Worm (Caenorhabditis elegans) whole organism, midembryonic: ENCODE results near the gene ulp-4.

Experiments
- T22C8.4 ChIP-seq: fragments of 200-800 bp; sonication (Bioruptor generic); IDR thresholded peaks from 2 replicates; pipeline ENCODE4 v1.3.6; 2022; ENCODE audit warnings: missing genetic modification characterization, missing compliant biosample characterization
- cog-1 ChIP-seq: sonication (generic microtip); optimal IDR thresholded peaks from 2 replicates; lab custom pipeline; 2016; ENCODE audit warnings: missing genetic modification characterization, missing compliant biosample characterization
- flt-1 ChIP-seq: fragments of 200-800 bp; sonication (Bioruptor generic); IDR thresholded peaks from 2 replicates; pipeline ENCODE4 v1.3.6; 2022; ENCODE audit warnings: missing genetic modification characterization, missing compliant biosample characterization
- klf-2 ChIP-seq: fragments of 200-800 bp; sonication (Bioruptor generic); conservative IDR thresholded peaks from 2 replicates; pipeline ENCODE4 v1.3.6; 2022; ENCODE audit warnings: missing genetic modification reagents, missing genetic modification characterization, missing compliant biosample characterization
- med-1 ChIP-seq: sonication (generic microtip); optimal IDR thresholded peaks from 2 replicates; lab custom pipeline; 2017; ENCODE audit warnings: missing genetic modification characterization, mild to moderate bottlenecking, missing compliant biosample characterization, antibody characterized with exemption, missing genetic modification reagents; ENCODE audit not compliant: insufficient read depth
- ref-1 ChIP-seq: fragments of 200-800 bp; sonication (Bioruptor generic); conservative IDR thresholded peaks from 2 replicates; pipeline ENCODE4 v1.3.6; 2022; ENCODE audit warnings: missing genetic modification reagents, missing genetic modification characterization, missing compliant biosample characterization
- tab-1 ChIP-seq: fragments of 200-800 bp; sonication (Bioruptor generic); IDR thresholded peaks from 2 replicates; pipeline ENCODE4 v1.3.6; 2022; ENCODE audit warnings: missing genetic modification characterization, missing compliant biosample characterization
- ztf-23 ChIP-seq: fragments of 200-800 bp; sonication (Bioruptor generic); IDR thresholded peaks from 2 replicates; pipeline ENCODE4 v1.3.6; 2022; ENCODE audit warnings: missing genetic modification reagents, missing genetic modification characterization, missing compliant biosample characterization
- ztf-29 ChIP-seq: fragments of 200-800 bp; sonication (Bioruptor generic); IDR thresholded peaks from 2 replicates; pipeline ENCODE4 v1.3.6; 2022; ENCODE audit warnings: missing genetic modification reagents, missing genetic modification characterization, missing compliant biosample characterization

ulp-4 gene

ce11 chrII:8112063-8112462, 17.7 kb upstream of the ulp-4 start, which contains the start of gene lron-4:
Gene lron-4 (minus strand): TSS chrII:8112163.
- no peak for TF ChIP-seq ztf-29 (GFP tag; lab: Robert Waterston, UW)
- no peak for TF ChIP-seq ref-1 (GFP tag; lab: Robert Waterston, UW)
- no peak for TF ChIP-seq T22C8.4 (GFP tag; lab: Robert Waterston, UW)
- TF ChIP-seq med-1 (GFP tag; lab: Kevin White, UChicago) = no peak
- no peak for TF ChIP-seq ztf-23 (GFP tag; lab: Robert Waterston, UW)
- no peak for TF ChIP-seq flt-1 (GFP tag; lab: Robert Waterston, UW)
- TF ChIP-seq klf-2 (GFP tag; lab: Robert Waterston, UW) = no peak
- TF ChIP-seq tab-1 = no peak
- no peak for TF ChIP-seq cog-1 (tag; lab: Kevin White, UChicago)

DNA sequence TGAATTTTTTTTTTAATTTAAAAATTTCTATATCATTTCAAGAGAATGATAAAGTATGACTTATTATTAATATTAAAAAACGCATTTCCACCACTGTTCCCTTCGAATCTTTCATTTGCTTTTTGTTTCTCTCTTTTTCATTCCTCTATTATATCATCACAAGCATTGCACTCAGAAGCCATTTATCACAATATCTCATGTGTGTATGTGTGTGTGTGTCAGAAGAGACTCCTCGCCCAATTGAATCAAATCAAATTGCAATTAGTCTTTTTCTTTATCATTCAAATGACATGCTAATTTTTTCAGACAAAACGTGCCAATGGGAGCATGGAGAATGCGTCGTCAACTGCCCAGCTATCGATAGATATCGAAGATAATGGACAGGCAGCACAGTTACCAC, 13.6 kb upstream of the ulp-4 start, which contains the start of gene unc-105:
Gene unc-105 (plus strand): TSS at position 301 of the 400 bp plus-strand sequence.
- TF ChIP-seq flt-1 (GFP tag; lab: Robert Waterston, UW) (no peak), T22C8.4 (GFP tag; lab: Robert Waterston, UW) (no peak)

- TF ChIP-seq flt-1 (GFP tag; lab: Robert Waterston, UW) (no peak), klf-2 (GFP tag; lab: Robert Waterston, UW) (no peak), T22C8.4 (GFP tag; lab: Robert Waterston, UW) (no peak), ref-1 (GFP tag; lab: Robert Waterston, UW) (no peak), ztf-23 (GFP tag; lab: Robert Waterston, UW) (no peak), cog-1 (tag; lab: Kevin White, UChicago) (no peak), med-1 (GFP tag; lab: Kevin White, UChicago) (no peak), ztf-29 (GFP tag; lab: Robert Waterston, UW) (no peak), tab-1 (no peak)
Observed at ce11 chrII:8117426-8117825, 12.3 kb upstream of the ulp-4 start.

DNA sequence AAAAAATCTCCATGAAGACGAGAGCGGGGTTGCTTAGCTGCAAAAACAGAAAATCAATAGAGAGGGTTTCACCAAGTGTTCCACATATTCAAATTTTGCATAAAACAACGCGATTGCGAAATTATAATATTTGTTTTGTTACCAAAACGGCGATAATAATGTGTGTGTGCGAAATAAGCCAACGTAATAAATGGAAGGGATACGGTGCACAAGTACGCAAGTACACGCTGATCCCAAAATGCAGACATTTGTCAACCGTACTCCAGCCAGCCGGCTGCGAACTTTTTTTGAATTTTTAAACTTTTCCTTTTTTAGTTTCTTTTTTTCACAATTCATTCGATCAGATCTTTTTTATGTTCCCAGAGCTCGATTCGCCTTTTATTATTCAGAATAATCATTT, 4.9 kb upstream of the ulp-4 start, which contains the start of gene ire-1:
Gene ire-1 (minus strand): TSS at position 44 of the 400 bp plus-strand sequence.
- TF ChIP-seq med-1 (GFP tag; lab: Kevin White, UChicago) = no peak
- TF ChIP-seq klf-2 (GFP tag; lab: Robert Waterston, UW) = no peak
- TF ChIP-seq ref-1 (GFP tag; lab: Robert Waterston, UW) = no peak
- no peak for TF ChIP-seq ztf-23 (GFP tag; lab: Robert Waterston, UW)
- TF ChIP-seq T22C8.4 (GFP tag; lab: Robert Waterston, UW) = no peak
- TF ChIP-seq flt-1 (GFP tag; lab: Robert Waterston, UW) = no peak
- no peak for TF ChIP-seq ztf-29 (GFP tag; lab: Robert Waterston, UW)
- no peak for TF ChIP-seq tab-1
- TF ChIP-seq cog-1 (tag; lab: Kevin White, UChicago) = no peak

- no peak for TF ChIP-seq T22C8.4 (GFP tag; lab: Robert Waterston, UW)
- TF ChIP-seq klf-2 (GFP tag; lab: Robert Waterston, UW) = no peak
- TF ChIP-seq ztf-23 (GFP tag; lab: Robert Waterston, UW) = no peak
- TF ChIP-seq cog-1 (tag; lab: Kevin White, UChicago) = no peak
- TF ChIP-seq tab-1 = no peak
- TF ChIP-seq ztf-29 (GFP tag; lab: Robert Waterston, UW) = no peak
- no peak for TF ChIP-seq med-1 (GFP tag; lab: Kevin White, UChicago)
- TF ChIP-seq flt-1 (GFP tag; lab: Robert Waterston, UW) = no peak
- TF ChIP-seq ref-1 (GFP tag; lab: Robert Waterston, UW) = no peak
Observed at ce11 chrII:8125439-8125838, 4.3 kb upstream of the ulp-4 start.

DNA sequence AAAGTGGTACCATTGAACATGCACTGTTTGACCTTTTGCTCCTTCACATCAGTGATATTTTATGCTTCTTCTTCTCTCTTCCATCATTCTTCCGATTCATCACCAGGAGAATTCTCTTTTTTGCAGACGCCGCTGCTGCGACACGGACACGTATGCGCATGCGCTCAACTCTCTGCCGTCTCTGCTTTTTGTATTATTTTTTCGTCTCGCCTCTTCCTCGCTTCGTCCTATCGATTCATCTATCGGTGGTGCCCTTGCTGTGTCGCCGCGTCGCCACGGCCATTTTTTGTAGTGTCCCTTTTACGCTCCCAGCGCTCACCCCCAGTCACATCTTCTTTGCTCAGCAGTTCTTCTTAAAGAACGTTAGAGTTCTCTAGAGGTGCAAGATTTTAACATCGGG, 3.6 kb upstream of the ulp-4 start:
- TF ChIP-seq flt-1 (GFP tag; lab: Robert Waterston, UW) (no peak), ref-1 (GFP tag; lab: Robert Waterston, UW) (no peak), klf-2 (GFP tag; lab: Robert Waterston, UW) (peak; percentile 19; the same call in 1 of the 2 replicates), cog-1 (tag; lab: Kevin White, UChicago) (no peak), ztf-23 (GFP tag; lab: Robert Waterston, UW) (no peak), T22C8.4 (GFP tag; lab: Robert Waterston, UW) (peak; percentile 52), tab-1 (0 out of 2 replicates have a peak, but pooled peaks have one; percentile 14), med-1 (GFP tag; lab: Kevin White, UChicago) (no peak), ztf-29 (GFP tag; lab: Robert Waterston, UW) (no peak)

DNA sequence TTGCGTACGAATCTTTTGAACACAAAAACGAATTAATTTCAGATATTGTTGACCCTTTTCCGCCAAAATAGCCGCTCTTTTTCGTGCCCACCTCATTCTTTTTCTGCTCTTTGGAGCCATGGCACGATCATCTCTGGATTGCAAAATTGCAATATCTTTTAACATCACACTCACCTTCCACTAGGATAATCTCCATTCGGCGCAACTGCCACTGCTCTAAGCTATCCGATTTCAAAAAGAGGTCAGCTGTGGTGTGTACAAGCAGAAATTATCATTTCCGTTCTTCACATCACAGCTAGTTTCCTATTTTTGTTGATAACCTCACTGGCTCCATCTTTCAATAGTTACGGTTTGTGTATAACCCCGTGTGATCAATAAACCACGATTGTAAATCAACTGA, 3.1 kb upstream of the ulp-4 start:
- TF ChIP-seq T22C8.4 (GFP tag; lab: Robert Waterston, UW) (no peak), cog-1 (tag; lab: Kevin White, UChicago) (no peak), flt-1 (GFP tag; lab: Robert Waterston, UW) (no peak), med-1 (GFP tag; lab: Kevin White, UChicago) (no peak), tab-1 (no peak), ztf-23 (GFP tag; lab: Robert Waterston, UW) (no peak), ref-1 (GFP tag; lab: Robert Waterston, UW) (no peak), ztf-29 (GFP tag; lab: Robert Waterston, UW) (no peak), klf-2 (GFP tag; lab: Robert Waterston, UW) (no peak)

DNA sequence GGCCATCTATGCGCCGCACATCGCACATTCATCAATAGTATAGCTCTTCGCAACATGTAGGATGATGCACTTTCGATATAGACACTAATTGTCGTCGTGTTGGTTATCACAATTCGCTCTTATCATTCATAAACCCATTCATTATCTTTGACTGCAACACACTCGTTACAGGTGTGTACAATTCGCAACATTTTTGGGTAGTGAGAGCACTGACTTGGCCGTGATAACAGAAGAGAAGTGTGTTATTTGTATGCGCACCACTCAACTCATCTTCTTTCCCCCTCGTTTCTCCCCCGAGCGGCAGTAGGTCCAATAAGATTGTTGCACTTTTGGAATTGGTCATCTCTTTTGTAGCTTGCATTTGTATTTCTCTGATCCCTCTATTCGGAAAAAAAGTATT, 2.5 kb upstream of the ulp-4 start:
- TF ChIP-seq klf-2 (GFP tag; lab: Robert Waterston, UW) (no peak), ztf-29 (GFP tag; lab: Robert Waterston, UW) (no peak), ref-1 (GFP tag; lab: Robert Waterston, UW) (no peak), med-1 (GFP tag; lab: Kevin White, UChicago) (no peak), T22C8.4 (GFP tag; lab: Robert Waterston, UW) (no peak), cog-1 (tag; lab: Kevin White, UChicago) (no peak), tab-1 (no peak), ztf-23 (GFP tag; lab: Robert Waterston, UW) (no peak), flt-1 (GFP tag; lab: Robert Waterston, UW) (no peak)

- no peak for TF ChIP-seq cog-1 (tag; lab: Kevin White, UChicago)
Observed at ce11 chrII:8127794-8128193, 2.0 kb upstream of the ulp-4 start.
